Worm (Caenorhabditis elegans) whole organism, midembryonic: Measurements from ENCODE around the gene F14H8.4.

Source experiments
- T22C8.4 ChIP-seq: fragments of 200-800 bp; sonication (Bioruptor generic); IDR thresholded peaks from 2 replicates; pipeline ENCODE4 v1.3.6; 2022; ENCODE audit warnings: missing genetic modification characterization, missing compliant biosample characterization
- cog-1 ChIP-seq: sonication (generic microtip); optimal IDR thresholded peaks from 2 replicates; lab custom pipeline; 2016; ENCODE audit warnings: missing genetic modification characterization, missing compliant biosample characterization
- flt-1 ChIP-seq: fragments of 200-800 bp; sonication (Bioruptor generic); IDR thresholded peaks from 2 replicates; pipeline ENCODE4 v1.3.6; 2022; ENCODE audit warnings: missing genetic modification characterization, missing compliant biosample characterization
- klf-2 ChIP-seq: fragments of 200-800 bp; sonication (Bioruptor generic); conservative IDR thresholded peaks from 2 replicates; pipeline ENCODE4 v1.3.6; 2022; ENCODE audit warnings: missing genetic modification reagents, missing genetic modification characterization, missing compliant biosample characterization
- med-1 ChIP-seq: sonication (generic microtip); optimal IDR thresholded peaks from 2 replicates; lab custom pipeline; 2017; ENCODE audit warnings: missing genetic modification characterization, mild to moderate bottlenecking, missing compliant biosample characterization, antibody characterized with exemption, missing genetic modification reagents; ENCODE audit not compliant: insufficient read depth
- ref-1 ChIP-seq: fragments of 200-800 bp; sonication (Bioruptor generic); conservative IDR thresholded peaks from 2 replicates; pipeline ENCODE4 v1.3.6; 2022; ENCODE audit warnings: missing genetic modification reagents, missing genetic modification characterization, missing compliant biosample characterization
- tab-1 ChIP-seq: fragments of 200-800 bp; sonication (Bioruptor generic); IDR thresholded peaks from 2 replicates; pipeline ENCODE4 v1.3.6; 2022; ENCODE audit warnings: missing genetic modification characterization, missing compliant biosample characterization
- ztf-23 ChIP-seq: fragments of 200-800 bp; sonication (Bioruptor generic); IDR thresholded peaks from 2 replicates; pipeline ENCODE4 v1.3.6; 2022; ENCODE audit warnings: missing genetic modification reagents, missing genetic modification characterization, missing compliant biosample characterization
- ztf-29 ChIP-seq: fragments of 200-800 bp; sonication (Bioruptor generic); IDR thresholded peaks from 2 replicates; pipeline ENCODE4 v1.3.6; 2022; ENCODE audit warnings: missing genetic modification reagents, missing genetic modification characterization, missing compliant biosample characterization

ce11 chrV:15012542-15013301 is 10.9 kb upstream of the F14H8.4 start:
- TF ChIP-seq ztf-23 (GFP tag; lab: Robert Waterston, UW) (no peak), ztf-29 (GFP tag; lab: Robert Waterston, UW) (no peak), flt-1 (GFP tag; lab: Robert Waterston, UW) (no peak), med-1 (GFP tag; lab: Kevin White, UChicago) (no peak), ref-1 (GFP tag; lab: Robert Waterston, UW) (no peak), tab-1 (GFP tag; lab: Robert Waterston, UW) (no peak), T22C8.4 (GFP tag; lab: Robert Waterston, UW) (no peak), klf-2 (no peak), cog-1 (tag; lab: Kevin White, UChicago) (no peak)
